Worm (Caenorhabditis elegans): ENCODE measurements around the gene K02C4.3.

- TF ChIP-seq flt-1 (GFP tag; IDR thresholded peaks at IDR 0.05), result no peak
- peak; percentile 19; the same call in 1 of the 2 replicates for TF ChIP-seq klf-2 (GFP tag; conservative IDR thresholded peaks at IDR 0.05)
- TF ChIP-seq ztf-29 (GFP tag; IDR thresholded peaks at IDR 0.05), result no peak
These were observed 39.5 kb upstream of the K02C4.3 start for ce11 chrII:8126132-8126531.
